Fruit fly (Drosophila melanogaster) whole organism, embryonic: ENCODE measurements around the gene CG10348.
A peak's percentile ranks its signal among the peaks of the same experiment; 100 is the strongest.

Experiments
- Adf1 ChIP-seq: fragments of 200-800 bp; sonication (Bioruptor generic); IDR thresholded peaks from 2 replicates; pipeline ENCODE4 v1.3.6; 2022; ENCODE audit warnings: missing biosample characterization, missing genetic modification characterization
- CG10654 ChIP-seq: fragments of 200-800 bp; sonication (Bioruptor generic); optimal IDR thresholded peaks from 2 replicates; lab custom pipeline; 2016; ENCODE audit warnings: missing biosample characterization, missing genetic modification characterization
- CG11696 ChIP-seq: fragments of 200-800 bp; sonication (Bioruptor generic); IDR thresholded peaks from 2 replicates; pipeline ENCODE4 v1.3.6; 2022; ENCODE audit warnings: missing biosample characterization, missing genetic modification characterization
- CG12155 ChIP-seq: fragments of 200-800 bp; sonication (Bioruptor generic); optimal IDR thresholded peaks from 3 replicates; lab custom pipeline; 2016; ENCODE audit warnings: missing biosample characterization, missing genetic modification characterization
- CG12769 ChIP-seq: fragments of 200-800 bp; sonication (Bioruptor generic); optimal IDR thresholded peaks from 2 replicates; lab custom pipeline; 2019; ENCODE audit warnings: missing biosample characterization, mild to moderate bottlenecking, missing genetic modification characterization, moderate library complexity
- CG13624 ChIP-seq: fragments of 200-800 bp; sonication (Bioruptor generic); optimal IDR thresholded peaks from 2 replicates; lab custom pipeline; 2016; ENCODE audit warnings: missing biosample characterization, missing genetic modification characterization
- CG13894 ChIP-seq: fragments of 200-800 bp; sonication (Bioruptor generic); optimal IDR thresholded peaks from 3 replicates; lab custom pipeline; 2018; ENCODE audit warnings: missing biosample characterization, mild to moderate bottlenecking, missing genetic modification characterization, moderate library complexity
- CG14710 ChIP-seq: fragments of 200-800 bp; sonication (Bioruptor generic); optimal IDR thresholded peaks from 3 replicates; lab custom pipeline; 2019; ENCODE audit warnings: missing biosample characterization, mild to moderate bottlenecking, missing genetic modification characterization, moderate library complexity
- CG14965 ChIP-seq: fragments of 200-800 bp; sonication (Bioruptor generic); optimal IDR thresholded peaks from 2 replicates; lab custom pipeline; 2016; ENCODE audit warnings: missing biosample characterization, missing genetic modification characterization, borderline replicate concordance
- CG15479 ChIP-seq: fragments of 200-800 bp; sonication (Bioruptor generic); optimal IDR thresholded peaks from 3 replicates; lab custom pipeline; 2019; ENCODE audit warnings: missing biosample characterization, mild to moderate bottlenecking, missing genetic modification characterization, moderate library complexity
- CG17802 ChIP-seq: fragments of 200-800 bp; sonication (Bioruptor generic); optimal IDR thresholded peaks from 2 replicates; lab custom pipeline; 2018; ENCODE audit warnings: missing biosample characterization, mild to moderate bottlenecking, missing genetic modification characterization, moderate library complexity
- CG1792 ChIP-seq: fragments of 200-800 bp; sonication (Bioruptor generic); optimal IDR thresholded peaks from 2 replicates; lab custom pipeline; 2016; ENCODE audit warnings: missing biosample characterization, missing genetic modification characterization
- CG2199 ChIP-seq: fragments of 200-800 bp; sonication (Bioruptor generic); IDR thresholded peaks from 3 replicates; pipeline ENCODE4 v1.3.6; 2022; ENCODE audit warnings: missing biosample characterization, missing genetic modification characterization
- CG33213 ChIP-seq: fragments of 200-800 bp; sonication (Bioruptor generic); optimal IDR thresholded peaks from 3 replicates; lab custom pipeline; 2016; ENCODE audit warnings: missing biosample characterization, missing genetic modification characterization
- CG7271 ChIP-seq: fragments of 200-800 bp; sonication (Bioruptor generic); optimal IDR thresholded peaks from 2 replicates; lab custom pipeline; 2018; ENCODE audit warnings: missing biosample characterization, mild to moderate bottlenecking, missing genetic modification characterization, moderate library complexity
- CG7745 ChIP-seq: fragments of 200-800 bp; sonication (Bioruptor generic); optimal IDR thresholded peaks from 2 replicates; lab custom pipeline; 2018; ENCODE audit warnings: missing biosample characterization, mild to moderate bottlenecking, missing genetic modification characterization, moderate library complexity
- CG8765 ChIP-seq: fragments of 200-800 bp; sonication (Bioruptor generic); IDR thresholded peaks from 2 replicates; pipeline ENCODE4 v1.3.6; 2022; ENCODE audit warnings: missing biosample characterization, missing genetic modification characterization
- Dek ChIP-seq: fragments of 200-800 bp; sonication (Bioruptor generic); optimal IDR thresholded peaks from 3 replicates; lab custom pipeline; 2019; ENCODE audit warnings: missing biosample characterization, mild to moderate bottlenecking, missing genetic modification characterization, moderate library complexity
- GATAe ChIP-seq: fragments of 200-800 bp; sonication (Bioruptor generic); conservative IDR thresholded peaks from 2 replicates; pipeline ENCODE4 v1.3.6; 2022; ENCODE audit warnings: missing biosample characterization, missing genetic modification characterization
- Gug ChIP-seq: fragments of 200-800 bp; sonication (Bioruptor generic); IDR thresholded peaks from 4 replicates; pipeline ENCODE4 v1.3.6; 2022; ENCODE audit warnings: missing biosample characterization, missing genetic modification characterization
- HLHmδ ChIP-seq: fragments of 200-800 bp; sonication (Bioruptor generic); optimal IDR thresholded peaks from 2 replicates; lab custom pipeline; 2018; ENCODE audit warnings: missing biosample characterization, mild to moderate bottlenecking, missing genetic modification characterization, moderate library complexity
- Hr78 ChIP-seq, 2 experiments: fragments of 200-800 bp in 1 of 2; fragments of >200 bp in 1 of 2; sonication (Bioruptor generic) in 1 of 2; optimal IDR thresholded peaks; 2 replicates each; lab custom pipeline; 2017 to 2019; ENCODE audit warnings: missing biosample characterization in 2 of 2, missing genetic modification characterization in 2 of 2, mild to moderate bottlenecking in 1 of 2, moderate library complexity in 1 of 2
- Jarid2 ChIP-seq: fragments of 200-800 bp; sonication (Bioruptor generic); optimal IDR thresholded peaks from 3 replicates; lab custom pipeline; 2017; ENCODE audit warnings: mild to moderate bottlenecking, missing biosample characterization, missing genetic modification reagents, missing genetic modification characterization
- NC2β ChIP-seq: fragments of 200-800 bp; sonication (Bioruptor generic); optimal IDR thresholded peaks from 2 replicates; lab custom pipeline; 2016; ENCODE audit warnings: missing biosample characterization, missing genetic modification characterization
- Neu2 ChIP-seq: fragments of 200-800 bp; sonication (Bioruptor generic); optimal IDR thresholded peaks from 3 replicates; lab custom pipeline; 2016; ENCODE audit warnings: missing biosample characterization, missing genetic modification characterization, borderline replicate concordance
- Nf-YA ChIP-seq: fragments of 200-800 bp; sonication (Bioruptor generic); IDR thresholded peaks from 2 replicates; pipeline ENCODE4 v1.3.6; 2022; ENCODE audit warnings: missing biosample characterization, missing genetic modification characterization
- Nf-YB ChIP-seq: fragments of 200-800 bp; sonication (Bioruptor generic); optimal IDR thresholded peaks from 3 replicates; lab custom pipeline; 2019; ENCODE audit warnings: missing biosample characterization, mild to moderate bottlenecking, missing genetic modification characterization, moderate library complexity
- Nf-YC ChIP-seq: fragments of 200-800 bp; optimal IDR thresholded peaks from 3 replicates; lab custom pipeline; 2019; ENCODE audit warnings: missing biosample characterization, mild to moderate bottlenecking, missing genetic modification characterization, moderate library complexity
- Optix ChIP-seq: fragments of 200-800 bp; sonication (Bioruptor generic); IDR thresholded peaks from 3 replicates; pipeline ENCODE4 v1.3.6; 2022; ENCODE audit warnings: missing biosample characterization, missing genetic modification characterization
- Pdp1 ChIP-seq, 2 experiments: fragments of 200-800 bp; sonication (Bioruptor generic); optimal IDR thresholded peaks; 3 replicates each; lab custom pipeline; 2016; ENCODE audit warnings: missing biosample characterization in 2 of 2, missing genetic modification characterization in 2 of 2, mild to moderate bottlenecking in 1 of 2, moderate library complexity in 1 of 2
- Side ChIP-seq: fragments of 200-800 bp; sonication (Bioruptor generic); optimal IDR thresholded peaks from 2 replicates; lab custom pipeline; 2016; ENCODE audit warnings: missing biosample characterization, missing genetic modification characterization
- Tbp ChIP-seq: fragments of >200 bp; optimal IDR thresholded peaks from 2 replicates; lab custom pipeline; 2018; ENCODE audit warnings: missing biosample characterization, missing genetic modification characterization
- YL-1 ChIP-seq: fragments of 200-800 bp; sonication (Bioruptor generic); optimal IDR thresholded peaks from 3 replicates; lab custom pipeline; 2017; ENCODE audit warnings: missing biosample characterization, mild to moderate bottlenecking, missing genetic modification characterization
- cg ChIP-seq: fragments of 200-800 bp; sonication (Bioruptor generic); optimal IDR thresholded peaks from 3 replicates; lab custom pipeline; 2019; ENCODE audit warnings: missing biosample characterization, mild to moderate bottlenecking, missing genetic modification characterization, moderate library complexity
- chn ChIP-seq: fragments of 200-800 bp; sonication (Bioruptor generic); optimal IDR thresholded peaks from 2 replicates; lab custom pipeline; 2016; ENCODE audit warnings: missing biosample characterization, missing genetic modification characterization
- ci ChIP-seq: fragments of 200-800 bp; sonication (Bioruptor generic); IDR thresholded peaks from 3 replicates; pipeline ENCODE4 v1.3.6; 2022; ENCODE audit warnings: missing biosample characterization, missing genetic modification characterization
- fu2 ChIP-seq: fragments of 200-800 bp; sonication (Bioruptor generic); optimal IDR thresholded peaks from 2 replicates; lab custom pipeline; 2016; ENCODE audit warnings: missing biosample characterization, missing genetic modification characterization
- insv ChIP-seq, 2 experiments: fragments of 200-800 bp; sonication (Bioruptor generic); optimal IDR thresholded peaks; 3 replicates each; lab custom pipeline; 2016 to 2018; ENCODE audit warnings: missing biosample characterization in 2 of 2, missing genetic modification characterization in 2 of 2
- knrl ChIP-seq: fragments of 200-800 bp; sonication (Bioruptor generic); IDR thresholded peaks from 3 replicates; pipeline ENCODE4 v1.3.6; 2022; ENCODE audit warnings: missing biosample characterization, missing genetic modification characterization; ENCODE audit not compliant: partially characterized antibody
- lab ChIP-seq: fragments of 200-800 bp; sonication (Bioruptor generic); optimal IDR thresholded peaks from 3 replicates; lab custom pipeline; 2017; ENCODE audit warnings: missing biosample characterization, missing genetic modification characterization, mild to moderate bottlenecking, moderate library complexity, missing genetic modification reagents
- pita ChIP-seq: fragments of 200-800 bp; sonication (Bioruptor generic); optimal IDR thresholded peaks from 2 replicates; lab custom pipeline; 2017; ENCODE audit warnings: missing biosample characterization, mild to moderate bottlenecking, missing genetic modification characterization
- psq ChIP-seq: fragments of 200-800 bp; sonication (Bioruptor generic); optimal IDR thresholded peaks from 2 replicates; lab custom pipeline; 2017; ENCODE audit warnings: missing biosample characterization, missing genetic modification characterization
- ro ChIP-seq: fragments of 200-800 bp; sonication (Bioruptor generic); IDR thresholded peaks from 2 replicates; pipeline ENCODE4 v1.3.6; 2022; ENCODE audit warnings: missing biosample characterization, missing genetic modification characterization
- shn ChIP-seq: fragments of 200-800 bp; sonication (Bioruptor generic); optimal IDR thresholded peaks from 3 replicates; lab custom pipeline; 2016; ENCODE audit warnings: missing biosample characterization, missing genetic modification characterization
- twi ChIP-seq: fragments of 200-800 bp; optimal IDR thresholded peaks from 2 replicates; lab custom pipeline; 2019; ENCODE audit warnings: missing biosample characterization, mild to moderate bottlenecking, missing genetic modification characterization, moderate library complexity
- tx ChIP-seq: fragments of 200-800 bp; sonication (Bioruptor generic); optimal IDR thresholded peaks from 2 replicates; lab custom pipeline; 2016; ENCODE audit warnings: missing biosample characterization, missing genetic modification characterization
- zen ChIP-seq: fragments of 200-800 bp; sonication (Bioruptor generic); optimal IDR thresholded peaks from 3 replicates; lab custom pipeline; 2018; ENCODE audit warnings: missing biosample characterization, mild to moderate bottlenecking, missing genetic modification characterization, moderate library complexity

Gene CG10348

dm6 chr2L:18737239-18737638 is 4.9 kb upstream of the CG10348 start (continued):
- TF ChIP-seq Tbp (GFP tag; lab: Kevin White, UChicago) (no peak), cg (peak; percentile 79), Optix (GFP tag; lab: Robert Waterston, UW) (no peak), Adf1 (GFP tag; lab: Robert Waterston, UW) (no peak), chn (no peak), CG14965 (no peak), CG17802 (tag; lab: Kevin White, UChicago) (no peak), psq (GFP tag; lab: Kevin White, UChicago) (no peak), YL-1 (GFP tag; lab: Kevin White, UChicago) (no peak), shn (GFP tag; lab: Kevin White, UChicago) (no peak), CG1792 (no peak), Side (GFP tag; lab: Kevin White, UChicago) (no peak), ro (GFP tag; lab: Robert Waterston, UW) (no peak), CG11696 (no peak), CG10654 (GFP tag; lab: Kevin White, UChicago) (no peak), CG7745 (no peak), GATAe (GFP tag; lab: Robert Waterston, UW) (no peak), tx (no peak), Nf-YC (peak; percentile 94), CG33213 (GFP tag; lab: Kevin White, UChicago) (no peak), knrl (GFP tag; lab: Robert Waterston, UW) (no peak), Gug (GFP tag; lab: Robert Waterston, UW) (no peak), Jarid2 (GFP tag; lab: Kevin White, UChicago) (peak; percentile 42), CG8765 (GFP tag; lab: Robert Waterston, UW) (no peak), Hr78 (GFP tag; optimal IDR thresholded peaks at IDR 0.05; lab: Kevin White, UChicago) (no peak), insv (GFP tag; optimal IDR thresholded peaks at IDR 0.05; lab: Kevin White, UChicago) (peak in 1 of 2 experiments; percentile 20), Nf-YB (GFP tag; lab: Kevin White, UChicago) (peak; percentile 97), pita (no peak), CG2199 (GFP tag; lab: Robert Waterston, UW) (peak; percentile 94), CG12769 (peak; percentile 86), Dek (tag; lab: Kevin White, UChicago) (no peak), CG14710 (tag; lab: Kevin White, UChicago) (no peak), CG12155 (GFP tag; lab: Kevin White, UChicago) (no peak), Pdp1 (GFP tag; optimal IDR thresholded peaks at IDR 0.05; lab: Kevin White, UChicago) (peak in 1 of 2 experiments; percentile 33), lab (GFP tag; lab: Kevin White, UChicago) (no peak), CG15479 (peak; percentile 72), CG13894 (tag; lab: Kevin White, UChicago) (peak; percentile 49), CG13624 (GFP tag; lab: Kevin White, UChicago) (no peak), fu2 (GFP tag; lab: Kevin White, UChicago) (no peak), Neu2 (no peak), NC2β (GFP tag; lab: Kevin White, UChicago) (no peak), ci (GFP tag; lab: Robert Waterston, UW) (no peak), CG7271 (no peak), Nf-YA (GFP tag; lab: Robert Waterston, UW) (peak; percentile 32; the same call in 1 of the 2 replicates), zen (tag; lab: Kevin White, UChicago) (peak; percentile 27), HLHmδ (GFP tag; lab: Kevin White, UChicago) (no peak), twi (peak; percentile 5)
